Worm (Caenorhabditis elegans): Measurements from ENCODE around the gene Y110A2AL.6.

ce11 chrII:2827859-2828403 lies 13.5 kb downstream of the Y110A2AL.6 start, which contains the start of gene K12H6.8:
- TF ChIP-seq Y79H2A.3 (GFP tag; conservative IDR thresholded peaks at IDR 0.05) (no peak), hmg-20 (GFP tag; IDR thresholded peaks at IDR 0.05) (no peak), F55B11.4 (tag; optimal IDR thresholded peaks at IDR 0.05; ENCODE audit: borderline replicate concordance, insufficient read depth) (no peak), attf-6 (GFP tag; IDR thresholded peaks at IDR 0.05) (no peak), nhr-90 (tag; optimal IDR thresholded peaks at IDR 0.05) (no peak), zfh-2 (GFP tag; conservative IDR thresholded peaks at IDR 0.05) (peak; percentile 69), unc-130 (GFP tag; optimal IDR thresholded peaks at IDR 0.05) (no peak), D2030.7 (GFP tag; IDR thresholded peaks at IDR 0.05) (no peak), sea-2 (GFP tag; IDR thresholded peaks at IDR 0.05) (no peak), ceh-27 (GFP tag; optimal IDR thresholded peaks at IDR 0.05) (no peak), attf-5 (GFP tag; optimal IDR thresholded peaks at IDR 0.05) (no peak)
